Fruit fly (Drosophila melanogaster) whole organism, adult: ENCODE measurements around the gene CG5910.

Experiments used
- CG11617 ChIP-seq: fragments of 200-800 bp; sonication (Bioruptor generic); optimal IDR thresholded peaks from 2 replicates; lab custom pipeline; 2017; ENCODE audit warnings: mild to moderate bottlenecking, missing biosample characterization, missing genetic modification reagents, missing genetic modification characterization
- CG12768 ChIP-seq: fragments of 200-800 bp; sonication (Bioruptor generic); optimal IDR thresholded peaks from 2 replicates; lab custom pipeline; 2017; ENCODE audit warnings: missing biosample characterization, missing genetic modification characterization, mild to moderate bottlenecking, moderate library complexity, missing genetic modification reagents
- CG14711 ChIP-seq: fragments of 200-800 bp; sonication (Bioruptor generic); optimal IDR thresholded peaks from 2 replicates; lab custom pipeline; 2018; ENCODE audit warnings: missing biosample characterization, mild to moderate bottlenecking, missing genetic modification characterization, moderate library complexity
- CG1620 ChIP-seq: fragments of 200-800 bp; sonication (Bioruptor generic); optimal IDR thresholded peaks from 2 replicates; lab custom pipeline; 2016; ENCODE audit warnings: missing biosample characterization, missing genetic modification characterization
- CG33017 ChIP-seq: fragments of 200-800 bp; sonication (Bioruptor generic); optimal IDR thresholded peaks from 2 replicates; lab custom pipeline; 2018; ENCODE audit warnings: missing biosample characterization, mild to moderate bottlenecking, missing genetic modification characterization, moderate library complexity
- CG5204 ChIP-seq: fragments of 200-800 bp; sonication (Bioruptor generic); optimal IDR thresholded peaks from 2 replicates; lab custom pipeline; 2016; ENCODE audit warnings: missing biosample characterization, missing genetic modification characterization
- CG7045 ChIP-seq: fragments of 200-800 bp; sonication (Bioruptor generic); optimal IDR thresholded peaks from 2 replicates; lab custom pipeline; 2017; ENCODE audit warnings: missing biosample characterization, mild to moderate bottlenecking, missing genetic modification characterization
- CG7101 ChIP-seq: fragments of 200-800 bp; sonication (Bioruptor generic); optimal IDR thresholded peaks from 2 replicates; lab custom pipeline; 2018; ENCODE audit warnings: missing biosample characterization, mild to moderate bottlenecking, missing genetic modification characterization, moderate library complexity
- Clk ChIP-seq: fragments of 200-800 bp; sonication (Bioruptor generic); optimal IDR thresholded peaks from 2 replicates; lab custom pipeline; 2017; ENCODE audit warnings: missing biosample characterization, missing genetic modification characterization
- Crg-1 ChIP-seq: fragments of 200-800 bp; sonication (Bioruptor generic); optimal IDR thresholded peaks from 2 replicates; lab custom pipeline; 2016; ENCODE audit warnings: missing biosample characterization, missing genetic modification characterization
- Hr96 ChIP-seq: fragments of 200-800 bp; sonication (Bioruptor generic); optimal IDR thresholded peaks from 2 replicates; lab custom pipeline; 2016; ENCODE audit warnings: missing biosample characterization, missing genetic modification characterization
- Mnt ChIP-seq: fragments of 200-800 bp; sonication (Bioruptor generic); optimal IDR thresholded peaks from 2 replicates; lab custom pipeline; 2016; ENCODE audit warnings: missing biosample characterization, mild to moderate bottlenecking, missing genetic modification characterization
- bab1 ChIP-seq: fragments of 200-800 bp; sonication (Bioruptor generic); optimal IDR thresholded peaks from 3 replicates; lab custom pipeline; 2019; ENCODE audit warnings: missing biosample characterization, mild to moderate bottlenecking, missing genetic modification characterization, moderate library complexity
- cic ChIP-seq: fragments of 200-800 bp; sonication (Bioruptor generic); optimal IDR thresholded peaks from 2 replicates; lab custom pipeline; 2017; ENCODE audit warnings: missing biosample characterization, mild to moderate bottlenecking, missing genetic modification characterization, moderate library complexity
- cnc ChIP-seq, 2 experiments: fragments of >200 bp; optimal IDR thresholded peaks; 2 replicates each; lab custom pipeline; 2017
- kay ChIP-seq: fragments of 200-800 bp; sonication (Bioruptor generic); peaks from one replicate; lab custom pipeline; 2016; ENCODE audit warnings: missing biosample characterization, missing genetic modification characterization, borderline replicate concordance
- ovo ChIP-seq: fragments of 200-800 bp; sonication (Bioruptor generic); optimal IDR thresholded peaks from 2 replicates; lab custom pipeline; 2016; ENCODE audit warnings: missing biosample characterization, missing genetic modification characterization
- pad ChIP-seq: fragments of 200-800 bp; sonication (Bioruptor generic); optimal IDR thresholded peaks from 3 replicates; lab custom pipeline; 2017; ENCODE audit warnings: missing biosample characterization, missing genetic modification characterization, mild to moderate bottlenecking, moderate library complexity, missing genetic modification reagents
- tj ChIP-seq: fragments of 200-800 bp; sonication (Bioruptor generic); optimal IDR thresholded peaks from 3 replicates; lab custom pipeline; 2017; ENCODE audit warnings: missing biosample characterization, mild to moderate bottlenecking, missing genetic modification characterization, moderate library complexity
- toe ChIP-seq: fragments of 200-800 bp; sonication (Bioruptor generic); optimal IDR thresholded peaks from 2 replicates; lab custom pipeline; 2016; ENCODE audit warnings: missing biosample characterization, missing genetic modification characterization

The CG5910 gene

dm6 chr3L:20398243-20399222 is 43.7 kb upstream of the CG5910 start:
- TF ChIP-seq CG1620 (GFP tag; lab: Kevin White, UChicago) (peak; percentile 4), pad (GFP tag; lab: Kevin White, UChicago) (no peak), cnc (optimal IDR thresholded peaks at IDR 0.05; lab: Kevin White, UChicago) (no peak), Crg-1 (GFP tag; lab: Kevin White, UChicago) (no peak), kay (GFP tag; lab: Kevin White, UChicago) (no peak), bab1 (GFP tag; lab: Kevin White, UChicago) (peak; percentile 62), CG12768 (peak; percentile 12), cic (GFP tag; lab: Kevin White, UChicago) (no peak), CG11617 (GFP tag; lab: Kevin White, UChicago) (peak; percentile 34), CG33017 (tag; lab: Kevin White, UChicago) (peak; percentile 44), tj (GFP tag; lab: Kevin White, UChicago) (no peak), CG5204 (GFP tag; lab: Kevin White, UChicago) (peak; percentile 60), CG7101 (tag; lab: Kevin White, UChicago) (peak; percentile 46), Clk (GFP tag; lab: Kevin White, UChicago) (peak; percentile 36), toe (GFP tag; lab: Kevin White, UChicago) (peak; percentile 15), ovo (GFP tag; lab: Kevin White, UChicago) (no peak), CG7045 (peak; percentile 32), CG14711 (tag; lab: Kevin White, UChicago) (peak; percentile 30)

DNA sequence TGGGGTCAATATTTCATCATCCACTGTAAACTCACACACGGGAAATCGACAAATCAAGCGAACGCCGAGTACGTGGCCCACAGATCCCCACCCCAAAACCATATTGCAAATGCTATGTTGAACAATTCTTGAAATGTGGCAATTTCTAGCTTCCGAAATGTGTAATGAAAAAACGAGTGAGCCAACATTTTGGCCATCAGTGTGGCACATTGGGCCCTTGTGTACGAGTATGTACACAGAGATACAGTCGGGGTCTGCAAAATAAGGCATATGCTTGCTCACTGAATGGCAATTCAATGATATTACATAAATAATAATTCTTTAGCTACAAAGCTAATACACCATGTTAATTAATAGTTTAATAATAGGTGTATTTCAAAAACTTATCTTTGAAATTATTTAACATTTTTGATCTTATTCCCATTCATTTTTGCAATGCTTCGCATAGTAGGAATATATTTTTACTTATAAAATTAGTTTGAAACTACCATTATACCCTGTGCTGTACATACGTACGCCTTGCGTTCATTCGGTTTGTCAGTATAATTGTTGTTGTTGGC is 42.6 kb upstream of the CG5910 start:
- TF ChIP-seq CG7101 (tag; lab: Kevin White, UChicago) = peak; percentile 84
- TF ChIP-seq bab1 (GFP tag; lab: Kevin White, UChicago) = peak; percentile 88
- TF ChIP-seq Clk (GFP tag; lab: Kevin White, UChicago) = no peak
- peak; percentile 76 for TF ChIP-seq tj (GFP tag; lab: Kevin White, UChicago)
- peak; percentile 73 for TF ChIP-seq Hr96
- TF ChIP-seq CG14711 (tag; lab: Kevin White, UChicago) = peak; percentile 79
- peak; percentile 74 for TF ChIP-seq CG1620 (GFP tag; lab: Kevin White, UChicago)
- TF ChIP-seq Crg-1 (GFP tag; lab: Kevin White, UChicago) = peak; percentile 55
- TF ChIP-seq ovo (GFP tag; lab: Kevin White, UChicago) = peak; percentile 61
- peak; percentile 68 for TF ChIP-seq toe (GFP tag; lab: Kevin White, UChicago)
- TF ChIP-seq CG7045 = peak; percentile 79
- no peak for TF ChIP-seq cnc (optimal IDR thresholded peaks at IDR 0.05; lab: Kevin White, UChicago)
- TF ChIP-seq kay (GFP tag; lab: Kevin White, UChicago) = peak; percentile 91
- TF ChIP-seq CG33017 (tag; lab: Kevin White, UChicago) = peak; percentile 89
- peak; percentile 31 for TF ChIP-seq Mnt (GFP tag; lab: Kevin White, UChicago)
- peak; percentile 72 for TF ChIP-seq pad (GFP tag; lab: Kevin White, UChicago)
- peak; percentile 82 for TF ChIP-seq CG11617 (GFP tag; lab: Kevin White, UChicago)
- TF ChIP-seq CG12768 = peak; percentile 73
- no peak for TF ChIP-seq cic (GFP tag; lab: Kevin White, UChicago)
- peak; percentile 72 for TF ChIP-seq CG5204 (GFP tag; lab: Kevin White, UChicago)

dm6 chr3L:20400515-20400914 is 41.7 kb upstream of the CG5910 start:
- TF ChIP-seq kay (GFP tag; lab: Kevin White, UChicago) (no peak), Clk (GFP tag; lab: Kevin White, UChicago) (no peak), CG11617 (GFP tag; lab: Kevin White, UChicago) (no peak), CG14711 (tag; lab: Kevin White, UChicago) (no peak), toe (GFP tag; lab: Kevin White, UChicago) (no peak), CG7101 (tag; lab: Kevin White, UChicago) (no peak), CG33017 (tag; lab: Kevin White, UChicago) (no peak), tj (GFP tag; lab: Kevin White, UChicago) (no peak), Mnt (GFP tag; lab: Kevin White, UChicago) (no peak), CG7045 (no peak), bab1 (GFP tag; lab: Kevin White, UChicago) (no peak), cnc (optimal IDR thresholded peaks at IDR 0.05; lab: Kevin White, UChicago) (no peak), Hr96 (no peak), Crg-1 (GFP tag; lab: Kevin White, UChicago) (no peak), cic (GFP tag; lab: Kevin White, UChicago) (no peak)

- TF ChIP-seq CG11617 (GFP tag; lab: Kevin White, UChicago) (peak; percentile 64), Hr96 (no peak), cic (GFP tag; lab: Kevin White, UChicago) (peak; percentile 73), Crg-1 (GFP tag; lab: Kevin White, UChicago) (peak; percentile 14), CG1620 (GFP tag; lab: Kevin White, UChicago) (no peak), Mnt (GFP tag; lab: Kevin White, UChicago) (peak; percentile 94), kay (GFP tag; lab: Kevin White, UChicago) (no peak), cnc (optimal IDR thresholded peaks at IDR 0.05; lab: Kevin White, UChicago) (no peak), CG12768 (peak; percentile 50), CG7045 (peak; percentile 54), pad (GFP tag; lab: Kevin White, UChicago) (peak; percentile 24), bab1 (GFP tag; lab: Kevin White, UChicago) (peak; percentile 70), CG5204 (GFP tag; lab: Kevin White, UChicago) (no peak), Clk (GFP tag; lab: Kevin White, UChicago) (no peak), tj (GFP tag; lab: Kevin White, UChicago) (peak; percentile 41), ovo (GFP tag; lab: Kevin White, UChicago) (peak; percentile 62), CG7101 (tag; lab: Kevin White, UChicago) (peak; percentile 59), CG14711 (tag; lab: Kevin White, UChicago) (peak; percentile 21), CG33017 (tag; lab: Kevin White, UChicago) (peak; percentile 64), toe (GFP tag; lab: Kevin White, UChicago) (no peak)
Measured at dm6 chr3L:20401026-20401912, 41.0 kb upstream of the CG5910 start, which contains the start of gene trbl. TSS of gene trbl (minus strand) at chr3L:20401609.
